Worm (Caenorhabditis elegans): ENCODE results near the gene T20B12.5.

DNA sequence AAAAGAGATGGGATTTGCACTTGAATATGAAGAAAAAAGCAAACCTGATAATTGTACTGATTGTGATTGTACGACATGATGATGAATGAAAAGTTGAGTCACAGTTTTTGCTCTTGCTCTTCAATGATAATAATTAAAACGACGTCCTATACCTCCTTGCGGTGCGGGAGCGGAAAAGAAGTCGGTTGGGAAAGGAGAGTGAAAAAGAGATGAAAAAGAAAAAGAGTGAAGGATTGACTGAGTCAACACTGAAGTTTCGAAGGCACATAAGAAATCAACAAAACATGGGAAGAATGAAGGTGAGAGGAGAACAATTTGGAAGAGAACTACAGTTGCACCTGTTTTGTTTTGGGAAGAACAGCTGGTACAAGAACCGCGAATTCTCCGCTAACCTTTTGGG lies 47.5 kb downstream of the T20B12.5 start, which contains the start of gene F56C9.8:
- no peak for TF ChIP-seq nhr-102 (tag; optimal IDR thresholded peaks at IDR 0.05)
- TF ChIP-seq lin-39 (tag; optimal IDR thresholded peaks at IDR 0.05), result no peak
